Fruit fly (Drosophila melanogaster): Measurements from ENCODE around the gene CG6503.

dm6 chr3R:26436540-26436939, 11.6 kb upstream of the CG6503 start:
- no peak for TF ChIP-seq CTCF (optimal IDR thresholded peaks at IDR 0.05)
- no peak for TF ChIP-seq CG8478 (optimal IDR thresholded peaks at IDR 0.05)

Measured in S2 (cell line).